Worm (Caenorhabditis elegans) whole organism, mixed stage, embryonic: Measurements from ENCODE around the gene Y57G11C.51.

Experiments
- blmp-1 ChIP-seq: fragments of 150-350 bp; optimal IDR thresholded peaks from 2 replicates; lab custom pipeline; 2014; ENCODE audit warnings: missing biosample characterization, missing genetic modification characterization
- lin-13 ChIP-seq: fragments of 150-350 bp; optimal IDR thresholded peaks from 2 replicates; lab custom pipeline; 2014; ENCODE audit warnings: missing biosample characterization, missing genetic modification characterization
- mab-5 ChIP-seq: fragments of 150-350 bp; optimal IDR thresholded peaks from 2 replicates; lab custom pipeline; 2014; ENCODE audit warnings: missing biosample characterization, missing genetic modification characterization
- mep-1 ChIP-seq: fragments of 150-350 bp; optimal IDR thresholded peaks from 2 replicates; lab custom pipeline; 2017; ENCODE audit warnings: missing biosample characterization, missing genetic modification reagents, missing genetic modification characterization, inconsistent platforms
- nhr-2 ChIP-seq: fragments of 150-350 bp; optimal IDR thresholded peaks from 2 replicates; lab custom pipeline; 2014; ENCODE audit warnings: missing biosample characterization, missing genetic modification characterization
- nhr-28 ChIP-seq: fragments of 150-350 bp; optimal IDR thresholded peaks from 2 replicates; lab custom pipeline; 2014; ENCODE audit warnings: missing biosample characterization, missing genetic modification characterization
- nhr-76 ChIP-seq: sonication (generic microtip); optimal IDR thresholded peaks from 2 replicates; lab custom pipeline; 2017; ENCODE audit warnings: missing biosample characterization, missing genetic modification characterization
- snpc-4 ChIP-seq: fragments of 150-350 bp; optimal IDR thresholded peaks from 2 replicates; lab custom pipeline; 2014; ENCODE audit warnings: missing biosample characterization, missing genetic modification characterization
- unc-62 ChIP-seq: fragments of 150-350 bp; optimal IDR thresholded peaks from 2 replicates; lab custom pipeline; 2014; ENCODE audit warnings: missing biosample characterization, missing genetic modification reagents, missing genetic modification characterization
- ztf-11 ChIP-seq: fragments of 150-350 bp; optimal IDR thresholded peaks from 2 replicates; lab custom pipeline; 2014; ENCODE audit warnings: missing biosample characterization, missing genetic modification characterization

- no peak for TF ChIP-seq nhr-76
- TF ChIP-seq snpc-4, result no peak
- no peak for TF ChIP-seq mep-1 (tag; lab: Kevin White, UChicago)
- no peak for TF ChIP-seq nhr-28 (tag; lab: Kevin White, UChicago)
- no peak for TF ChIP-seq ztf-11 (tag; lab: Kevin White, UChicago)
- no peak for TF ChIP-seq nhr-2 (tag; lab: Kevin White, UChicago)
- no peak for TF ChIP-seq unc-62
- no peak for TF ChIP-seq blmp-1 (tag; lab: Kevin White, UChicago)
- TF ChIP-seq mab-5, result no peak
- TF ChIP-seq lin-13 (tag; lab: Kevin White, UChicago), result no peak
These were observed 13.5 kb downstream of the Y57G11C.51 start, which contains the start of gene ptp-5.2 for ce11 chrIV:14760845-14761244.
